Fruit fly (Drosophila melanogaster): ENCODE results near the gene CG14196.

DNA sequence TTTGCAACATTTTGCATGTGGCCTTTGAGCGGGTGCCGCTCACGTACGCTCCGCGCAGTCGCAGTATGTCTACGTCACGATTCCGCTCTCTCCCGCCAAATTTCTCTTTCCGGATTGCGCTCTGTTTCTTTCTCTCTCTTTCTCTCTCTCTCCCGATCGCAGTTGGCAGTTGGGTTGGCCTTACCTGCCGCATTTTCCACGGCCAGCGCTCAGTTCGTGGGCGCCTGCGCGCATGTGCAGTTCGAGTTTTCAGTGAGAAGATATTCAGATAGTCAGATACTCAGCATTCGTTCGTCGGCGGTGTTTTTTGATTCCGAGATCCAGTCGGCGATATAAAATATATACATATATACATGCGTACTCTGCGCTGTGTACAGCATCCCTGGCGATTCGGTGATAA lies 21.2 kb downstream of the CG14196 start, which contains the start of gene CG7884:
- TF ChIP-seq sv (GFP tag; optimal IDR thresholded peaks at IDR 0.05): no peak
- TF ChIP-seq Hr78 (GFP tag; optimal IDR thresholded peaks at IDR 0.05): no peak
- no peak for TF ChIP-seq Rel (GFP tag; optimal IDR thresholded peaks at IDR 0.05)
- TF ChIP-seq Rel (tag; optimal IDR thresholded peaks at IDR 0.05): no peak
- no peak for TF ChIP-seq HLH106 (tag; optimal IDR thresholded peaks at IDR 0.05)
- TF ChIP-seq dsf (GFP tag; optimal IDR thresholded peaks at IDR 0.05; ENCODE audit: borderline replicate concordance): no peak
- TF ChIP-seq sage (GFP tag; optimal IDR thresholded peaks at IDR 0.05): no peak

All from whole organism, wandering third instar larva.